Worm (Caenorhabditis elegans) whole organism, late embryonic: Measurements from ENCODE around the gene pkc-1.

ENCODE experiments used
- T23F11.4 ChIP-seq: fragments of 200-800 bp; sonication (Bioruptor generic); optimal IDR thresholded peaks from 2 replicates; lab custom pipeline; 2018; ENCODE audit warnings: mild to moderate bottlenecking, missing genetic modification characterization, missing compliant biosample characterization
- ceh-14 ChIP-seq: sonication (generic microtip); optimal IDR thresholded peaks from 2 replicates; lab custom pipeline; 2016; ENCODE audit warnings: missing genotype, missing genetic modification characterization, missing compliant biosample characterization
- ceh-30 ChIP-seq: fragments of 150-350 bp; optimal IDR thresholded peaks from 2 replicates; lab custom pipeline; 2014; ENCODE audit warnings: missing biosample characterization, missing genetic modification characterization
- ceh-31 ChIP-seq: sonication (generic microtip); optimal IDR thresholded peaks from 2 replicates; lab custom pipeline; 2016; ENCODE audit warnings: missing genetic modification characterization, missing compliant biosample characterization
- elt-2 ChIP-seq: sonication (generic microtip); optimal IDR thresholded peaks from 2 replicates; lab custom pipeline; 2016; ENCODE audit warnings: missing genetic modification reagents, missing genetic modification characterization, missing compliant biosample characterization
- elt-4 ChIP-seq: sonication (generic microtip); optimal IDR thresholded peaks from 2 replicates; lab custom pipeline; 2016; ENCODE audit warnings: missing genetic modification characterization, missing compliant biosample characterization
- fkh-10 ChIP-seq: fragments of 150-350 bp; optimal IDR thresholded peaks from 2 replicates; lab custom pipeline; 2014; ENCODE audit warnings: missing biosample characterization, missing genetic modification reagents, missing genetic modification characterization
- hlh-6 ChIP-seq: sonication (generic microtip); optimal IDR thresholded peaks from 2 replicates; lab custom pipeline; 2016; ENCODE audit warnings: missing genotype, missing genetic modification characterization, missing compliant biosample characterization
- nfya-1 ChIP-seq: sonication (generic microtip); optimal IDR thresholded peaks from 2 replicates; lab custom pipeline; 2017; ENCODE audit warnings: missing genetic modification characterization, mild to moderate bottlenecking, missing compliant biosample characterization, antibody characterized with exemption, moderate library complexity
- nhr-11 ChIP-seq: fragments of 150-350 bp; optimal IDR thresholded peaks from 2 replicates; lab custom pipeline; 2014; ENCODE audit warnings: missing biosample characterization, missing genetic modification characterization
- pha-4 ChIP-seq: fragments of 150-350 bp; optimal IDR thresholded peaks from 2 replicates; lab custom pipeline; 2018; ENCODE audit warnings: missing biosample characterization, missing genetic modification reagents, missing genetic modification characterization
- rnt-1 ChIP-seq: sonication (generic microtip); optimal IDR thresholded peaks from 2 replicates; lab custom pipeline; 2016; ENCODE audit warnings: missing genetic modification characterization, missing compliant biosample characterization
- sox-2 ChIP-seq: fragments of 200-800 bp; sonication (Bioruptor generic); IDR thresholded peaks from 2 replicates; pipeline ENCODE4 v1.3.6; 2022; ENCODE audit warnings: missing genetic modification reagents, missing genetic modification characterization, missing compliant biosample characterization
- sox-4 ChIP-seq: sonication (generic microtip); optimal IDR thresholded peaks from 2 replicates; lab custom pipeline; 2017; ENCODE audit warnings: mild to moderate bottlenecking, missing genetic modification characterization, inconsistent platforms, missing compliant biosample characterization

- TF ChIP-seq elt-2 (tag; lab: Kevin White, UChicago) (no peak), T23F11.4 (GFP tag; lab: Kevin White, UChicago) (no peak), hlh-6 (tag; lab: Kevin White, UChicago) (no peak), rnt-1 (no peak), pha-4 (tag; lab: Kevin White, UChicago) (no peak), sox-4 (tag; lab: Kevin White, UChicago) (no peak), ceh-30 (tag; lab: Kevin White, UChicago) (no peak), ceh-31 (tag; lab: Kevin White, UChicago) (no peak), fkh-10 (GFP tag; lab: Kevin White, UChicago) (no peak), nfya-1 (tag; lab: Kevin White, UChicago) (no peak), nhr-11 (no peak), elt-4 (tag; lab: Kevin White, UChicago) (no peak), sox-2 (GFP tag; lab: Robert Waterston, UW) (no peak), ceh-14 (tag; lab: Kevin White, UChicago) (no peak)
Observed at ce11 chrV:12059719-12060118, 27.8 kb upstream of the pkc-1 start, which contains the start of gene R07B7.2.
